Worm (Caenorhabditis elegans) whole organism, young adult: Measurements from ENCODE around the gene C55C3.7.

ENCODE experiments used
- B0261.1 ChIP-seq: sonication (generic microtip); optimal IDR thresholded peaks from 2 replicates; lab custom pipeline; 2016; ENCODE audit warnings: mild to moderate bottlenecking, missing genetic modification characterization, moderate library complexity, missing compliant biosample characterization
- B0336.3 ChIP-seq: fragments of 200-800 bp; sonication (Bioruptor generic); IDR thresholded peaks from 2 replicates; pipeline ENCODE4 v1.3.6; 2022; ENCODE audit warnings: missing genetic modification characterization, missing compliant biosample characterization
- C06A6.2 ChIP-seq: fragments of 200-800 bp; sonication (Bioruptor generic); conservative IDR thresholded peaks from 2 replicates; pipeline ENCODE4 v1.3.6; 2022; ENCODE audit warnings: missing genetic modification characterization, missing compliant biosample characterization
- C17E4.6 ChIP-seq: fragments of 200-800 bp; sonication (Bioruptor generic); IDR thresholded peaks from 2 replicates; pipeline ENCODE4 v1.3.6; 2022; ENCODE audit warnings: missing genetic modification reagents, missing genetic modification characterization, missing compliant biosample characterization
- F22D6.2 ChIP-seq: sonication (generic microtip); optimal IDR thresholded peaks from 2 replicates; lab custom pipeline; 2016; ENCODE audit warnings: mild to moderate bottlenecking, missing genetic modification characterization, missing compliant biosample characterization
- F55B11.4 ChIP-seq: sonication (generic microtip); optimal IDR thresholded peaks from 2 replicates; lab custom pipeline; 2016; ENCODE audit warnings: missing compliant biosample characterization, missing genetic modification characterization, borderline replicate concordance; ENCODE audit not compliant: insufficient read depth
- Y53F4B.3 ChIP-seq: fragments of 200-800 bp; sonication (Bioruptor generic); IDR thresholded peaks from 2 replicates; pipeline ENCODE4 v1.3.6; 2022; ENCODE audit warnings: missing genetic modification reagents, missing genetic modification characterization, missing compliant biosample characterization
- akir-1 ChIP-seq: fragments of 200-800 bp; sonication (Bioruptor generic); optimal IDR thresholded peaks from 2 replicates; lab custom pipeline; 2018; ENCODE audit warnings: mild to moderate bottlenecking, missing genetic modification characterization, moderate library complexity, missing compliant biosample characterization
- ama-1 ChIP-seq, 3 experiments: fragments of 150-350 bp in 1 of 3; sonication (generic microtip) in 2 of 3; optimal IDR thresholded peaks; 2 replicates each; lab custom pipeline; 2014 to 2018; ENCODE audit warnings: missing biosample characterization in 2 of 3, missing genetic modification characterization in 2 of 3, missing genetic modification reagents in 2 of 3
- aptf-2 ChIP-seq: fragments of 200-800 bp; sonication (Bioruptor generic); conservative IDR thresholded peaks from 2 replicates; pipeline ENCODE4 v1.3.6; 2022; ENCODE audit warnings: missing genetic modification reagents, missing genetic modification characterization, missing compliant biosample characterization
- aptf-3 ChIP-seq: fragments of 200-800 bp; sonication (Bioruptor generic); IDR thresholded peaks from 2 replicates; pipeline ENCODE4 v1.3.6; 2022; ENCODE audit warnings: missing genetic modification characterization, missing compliant biosample characterization
- atf-7 ChIP-seq: sonication (generic microtip); optimal IDR thresholded peaks from 2 replicates; lab custom pipeline; 2017; ENCODE audit warnings: mild to moderate bottlenecking, missing genetic modification characterization, missing compliant biosample characterization
- athp-1 ChIP-seq: sonication (generic microtip); optimal IDR thresholded peaks from 2 replicates; lab custom pipeline; 2017; ENCODE audit warnings: mild to moderate bottlenecking, missing genetic modification characterization, missing compliant biosample characterization
- attf-5 ChIP-seq: fragments of 200-800 bp; sonication (Bioruptor generic); optimal IDR thresholded peaks from 2 replicates; lab custom pipeline; 2018; ENCODE audit warnings: mild to moderate bottlenecking, missing genetic modification characterization, missing compliant biosample characterization
- attf-6 ChIP-seq: fragments of 200-800 bp; sonication (Bioruptor generic); IDR thresholded peaks from 2 replicates; pipeline ENCODE4 v1.3.6; 2022; ENCODE audit warnings: missing genetic modification reagents, missing genetic modification characterization, missing compliant biosample characterization
- bed-1 ChIP-seq: fragments of 200-800 bp; sonication (Bioruptor generic); IDR thresholded peaks from 2 replicates; pipeline ENCODE4 v1.3.6; 2022; ENCODE audit warnings: missing genetic modification reagents, missing genetic modification characterization, missing compliant biosample characterization
- bed-2 ChIP-seq: fragments of 200-800 bp; sonication (Bioruptor generic); IDR thresholded peaks from 2 replicates; pipeline ENCODE4 v1.3.6; 2022; ENCODE audit warnings: missing genetic modification reagents, missing genetic modification characterization, missing compliant biosample characterization
- cebp-2 ChIP-seq: fragments of 200-800 bp; sonication (Bioruptor generic); IDR thresholded peaks from 2 replicates; pipeline ENCODE4 v1.3.6; 2022; ENCODE audit warnings: missing genetic modification characterization, missing compliant biosample characterization
- ceh-100 ChIP-seq: fragments of 200-800 bp; sonication (Bioruptor generic); IDR thresholded peaks from 2 replicates; pipeline ENCODE4 v1.3.6; 2022; ENCODE audit warnings: missing genetic modification reagents, missing genetic modification characterization, missing compliant biosample characterization
- chd-7 ChIP-seq: sonication (generic microtip); optimal IDR thresholded peaks from 2 replicates; lab custom pipeline; 2016; ENCODE audit warnings: mild to moderate bottlenecking, missing genetic modification characterization, moderate library complexity, missing compliant biosample characterization
- dpl-1 ChIP-seq: fragments of 150-350 bp; optimal IDR thresholded peaks from 2 replicates; lab custom pipeline; 2014; ENCODE audit warnings: missing biosample characterization, missing genetic modification reagents, missing genetic modification characterization
- egl-18 ChIP-seq: fragments of 200-800 bp; sonication (Bioruptor generic); IDR thresholded peaks from 2 replicates; pipeline ENCODE4 v1.3.6; 2022; ENCODE audit warnings: missing genetic modification reagents, missing genetic modification characterization, missing compliant biosample characterization
- egl-44 ChIP-seq: fragments of 200-800 bp; sonication (Bioruptor generic); IDR thresholded peaks from 2 replicates; pipeline ENCODE4 v1.3.6; 2022; ENCODE audit warnings: missing genetic modification reagents, missing genetic modification characterization, missing compliant biosample characterization
- ekl-4 ChIP-seq: fragments of 200-800 bp; sonication (Bioruptor generic); IDR thresholded peaks from 2 replicates; pipeline ENCODE4 v1.3.6; 2022; ENCODE audit warnings: missing genetic modification reagents, missing genetic modification characterization, missing compliant biosample characterization
- ets-4 ChIP-seq: fragments of 200-800 bp; sonication (Bioruptor generic); optimal IDR thresholded peaks from 2 replicates; lab custom pipeline; 2018; ENCODE audit warnings: mild to moderate bottlenecking, missing genetic modification characterization, missing compliant biosample characterization
- him-1 ChIP-seq: sonication (generic microtip); optimal IDR thresholded peaks from 2 replicates; lab custom pipeline; 2016; ENCODE audit warnings: missing genotype, missing genetic modification reagents, missing genetic modification characterization, missing compliant biosample characterization
- let-526 ChIP-seq: fragments of 200-800 bp; sonication (Bioruptor generic); IDR thresholded peaks from 2 replicates; pipeline ENCODE4 v1.3.6; 2022; ENCODE audit warnings: missing genetic modification reagents, missing genetic modification characterization, missing compliant biosample characterization
- let-607 ChIP-seq, 2 experiments: fragments of 200-800 bp in 1 of 2; sonication (Bioruptor generic) in 1 of 2; sonication (generic microtip) in 1 of 2; optimal IDR thresholded peaks; 2 replicates each; lab custom pipeline; 2016 to 2018; ENCODE audit warnings: mild to moderate bottlenecking in 2 of 2, missing compliant biosample characterization in 2 of 2, missing genetic modification characterization in 2 of 2, moderate library complexity in 2 of 2, missing genotype in 1 of 2
- lin-26 ChIP-seq: fragments of 200-800 bp; sonication (Bioruptor generic); IDR thresholded peaks from 2 replicates; pipeline ENCODE4 v1.3.6; 2022; ENCODE audit warnings: missing genetic modification reagents, missing genetic modification characterization, missing compliant biosample characterization
- madf-6 ChIP-seq: fragments of 200-800 bp; sonication (Bioruptor generic); IDR thresholded peaks from 2 replicates; pipeline ENCODE4 v1.3.6; 2022; ENCODE audit warnings: missing genetic modification reagents, missing genetic modification characterization, missing compliant biosample characterization
- mel-28 ChIP-seq: sonication (generic microtip); optimal IDR thresholded peaks from 2 replicates; lab custom pipeline; 2016; ENCODE audit warnings: borderline replicate concordance, mild to moderate bottlenecking, missing genetic modification characterization, missing compliant biosample characterization
- mes-4 ChIP-seq: sonication (generic microtip); optimal IDR thresholded peaks from 2 replicates; lab custom pipeline; 2016; ENCODE audit warnings: missing genotype, missing genetic modification characterization, missing compliant biosample characterization
- nfya-1 ChIP-seq: sonication (generic microtip); optimal IDR thresholded peaks from 2 replicates; lab custom pipeline; 2017; ENCODE audit warnings: antibody characterized with exemption, missing compliant biosample characterization, missing genetic modification characterization, borderline replicate concordance; ENCODE audit not compliant: insufficient read depth
- nhr-80 ChIP-seq: sonication (generic microtip); optimal IDR thresholded peaks from 2 replicates; lab custom pipeline; 2016; ENCODE audit warnings: missing genetic modification characterization, missing compliant biosample characterization
- pbrm-1 ChIP-seq: fragments of 200-800 bp; sonication (Bioruptor generic); IDR thresholded peaks from 2 replicates; pipeline ENCODE4 v1.3.6; 2022; ENCODE audit warnings: missing genetic modification reagents, missing genetic modification characterization, missing compliant biosample characterization
- rcor-1 ChIP-seq: fragments of 200-800 bp; sonication (Bioruptor generic); IDR thresholded peaks from 2 replicates; pipeline ENCODE4 v1.3.6; 2022; ENCODE audit warnings: missing genetic modification reagents, missing genetic modification characterization, missing compliant biosample characterization
- sdz-38 ChIP-seq: sonication (generic microtip); optimal IDR thresholded peaks from 2 replicates; lab custom pipeline; 2016; ENCODE audit warnings: missing genotype, missing genetic modification characterization, missing compliant biosample characterization
- snpc-1.3 ChIP-seq: sonication (generic microtip); optimal IDR thresholded peaks from 2 replicates; lab custom pipeline; 2017; ENCODE audit warnings: missing genetic modification characterization, mild to moderate bottlenecking, missing compliant biosample characterization, antibody characterized with exemption, moderate library complexity, missing genotype, missing genetic modification reagents; ENCODE audit not compliant: insufficient read depth
- sptf-2 ChIP-seq: fragments of 200-800 bp; sonication (Bioruptor generic); optimal IDR thresholded peaks from 2 replicates; lab custom pipeline; 2018; ENCODE audit warnings: mild to moderate bottlenecking, missing genetic modification characterization, missing compliant biosample characterization
- tbp1 ChIP-seq: fragments of 200-800 bp; sonication (Bioruptor generic); optimal IDR thresholded peaks from 2 replicates; lab custom pipeline; 2018; ENCODE audit warnings: mild to moderate bottlenecking, missing genetic modification characterization, missing compliant biosample characterization
- tlf-1 ChIP-seq: fragments of 200-800 bp; sonication (Bioruptor generic); optimal IDR thresholded peaks from 2 replicates; lab custom pipeline; 2018; ENCODE audit warnings: mild to moderate bottlenecking, missing genetic modification characterization, missing compliant biosample characterization
- ztf-22 ChIP-seq: fragments of 200-800 bp; sonication (Bioruptor generic); optimal IDR thresholded peaks from 2 replicates; lab custom pipeline; 2018; ENCODE audit warnings: mild to moderate bottlenecking, missing genetic modification characterization, moderate library complexity, missing compliant biosample characterization
- ztf-26 ChIP-seq: sonication (generic microtip); optimal IDR thresholded peaks from 2 replicates; lab custom pipeline; 2017; ENCODE audit warnings: missing genetic modification characterization, missing compliant biosample characterization
- ztf-28 ChIP-seq: fragments of 200-800 bp; sonication (Bioruptor generic); IDR thresholded peaks from 2 replicates; pipeline ENCODE4 v1.3.6; 2022; ENCODE audit warnings: missing genetic modification reagents, missing genetic modification characterization, missing compliant biosample characterization
- ztf-6 ChIP-seq: fragments of 200-800 bp; sonication (Bioruptor generic); IDR thresholded peaks from 2 replicates; pipeline ENCODE4 v1.3.6; 2022; ENCODE audit warnings: missing genetic modification reagents, missing genetic modification characterization, missing compliant biosample characterization

C55C3.7 gene

DNA sequence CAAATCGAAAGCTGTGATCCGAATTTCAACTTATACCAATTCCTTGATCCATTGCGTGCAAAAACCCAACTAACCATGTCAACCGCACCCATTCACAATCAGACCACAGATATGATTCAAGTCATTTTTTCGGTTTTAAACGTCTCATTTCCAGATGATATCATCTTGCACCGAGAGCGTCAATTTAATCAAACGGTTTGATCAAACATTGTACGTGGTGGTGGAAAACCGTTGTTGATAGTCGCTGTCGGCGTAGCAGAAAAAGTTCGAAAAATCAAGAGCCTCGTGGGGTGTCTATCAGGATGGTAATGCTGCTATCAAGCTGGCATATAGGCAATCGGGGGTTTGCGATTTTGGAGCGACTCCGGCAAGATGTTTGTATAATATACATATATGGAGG is 23.6 kb downstream of the C55C3.7 start:
- TF ChIP-seq B0336.3 (0 out of 2 replicates have a peak, but pooled peaks have one; percentile 17), let-526 (no peak), nhr-80 (tag; lab: Kevin White, UChicago) (peak; percentile 62), atf-7 (peak; percentile 54)

DNA sequence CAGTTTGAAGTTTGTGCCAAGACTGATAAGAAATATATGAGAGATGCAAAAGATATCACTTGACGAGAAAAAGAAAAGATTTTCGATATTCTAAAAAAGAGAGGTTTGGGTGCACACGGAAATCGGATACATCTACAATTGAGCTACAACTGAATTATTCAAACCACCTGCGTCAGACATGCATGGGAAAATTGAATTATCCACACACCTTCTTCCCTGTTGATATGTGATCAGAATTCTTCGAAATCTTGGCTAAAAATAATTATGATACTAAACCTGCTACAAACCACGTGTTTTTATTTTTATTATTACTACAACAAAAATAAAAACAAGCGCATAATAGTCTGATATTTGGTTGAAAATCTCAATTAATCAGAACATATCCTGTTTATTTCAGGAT is 24.2 kb downstream of the C55C3.7 start:
- no peak for TF ChIP-seq him-1 (tag; lab: Kevin White, UChicago)
- TF ChIP-seq pbrm-1: no peak
- TF ChIP-seq C06A6.2 (GFP tag; lab: Robert Waterston, UW): no peak
- no peak for TF ChIP-seq ztf-28 (GFP tag; lab: Robert Waterston, UW)

- TF ChIP-seq F22D6.2 (no peak), sptf-2 (GFP tag; lab: Kevin White, UChicago) (no peak), nhr-80 (tag; lab: Kevin White, UChicago) (no peak), ztf-26 (tag; lab: Kevin White, UChicago) (peak; percentile 57), egl-44 (GFP tag; lab: Robert Waterston, UW) (no peak), egl-18 (GFP tag; lab: Robert Waterston, UW) (no peak), chd-7 (peak; percentile 35), ceh-100 (no peak), mel-28 (tag; lab: Kevin White, UChicago) (no peak), tbp1 (GFP tag; lab: Kevin White, UChicago) (peak; percentile 28), tlf-1 (GFP tag; lab: Kevin White, UChicago) (no peak), ztf-22 (GFP tag; lab: Kevin White, UChicago) (no peak), akir-1 (GFP tag; lab: Kevin White, UChicago) (no peak), let-607 (tag; optimal IDR thresholded peaks at IDR 0.05; lab: Kevin White, UChicago) (no peak), mes-4 (tag; lab: Kevin White, UChicago) (no peak), C06A6.2 (GFP tag; lab: Robert Waterston, UW) (0 out of 2 replicates have a peak, but pooled peaks have one; percentile 56), aptf-3 (GFP tag; lab: Robert Waterston, UW) (no peak), nfya-1 (no peak), pbrm-1 (no peak), F55B11.4 (no peak), dpl-1 (GFP tag; lab: Kevin White, UChicago) (peak; percentile 18), attf-5 (GFP tag; lab: Kevin White, UChicago) (peak; percentile 71), madf-6 (peak; percentile 86), rcor-1 (no peak), ets-4 (no peak), ztf-6 (GFP tag; lab: Robert Waterston, UW) (no peak), Y53F4B.3 (GFP tag; lab: Robert Waterston, UW) (no peak), ama-1 (optimal IDR thresholded peaks at IDR 0.05; lab: Kevin White, UChicago) (no peak), ama-1 (GFP tag; optimal IDR thresholded peaks at IDR 0.05; lab: Kevin White, UChicago) (no peak), attf-6 (GFP tag; lab: Robert Waterston, UW) (no peak), athp-1 (tag; lab: Kevin White, UChicago) (no peak), sdz-38 (tag; lab: Kevin White, UChicago) (no peak), cebp-2 (GFP tag; lab: Robert Waterston, UW) (no peak), lin-26 (GFP tag; lab: Robert Waterston, UW) (peak; percentile 44; the same call in 1 of the 2 replicates), bed-2 (GFP tag; lab: Robert Waterston, UW) (no peak), snpc-1.3 (no peak), B0261.1 (no peak), bed-1 (GFP tag; lab: Robert Waterston, UW) (no peak), him-1 (tag; lab: Kevin White, UChicago) (no peak), ekl-4 (GFP tag; lab: Robert Waterston, UW) (peak; percentile 56; the same call in 1 of the 2 replicates), C17E4.6 (GFP tag; lab: Robert Waterston, UW) (no peak), aptf-2 (GFP tag; lab: Robert Waterston, UW) (no peak)
These were observed 25.3 kb downstream of the C55C3.7 start for ce11 chrIV:5657126-5657666.
